Fruit fly (Drosophila melanogaster) whole organism, embryonic: ENCODE measurements around the gene CG5938.

Source experiments
- Aef1 ChIP-seq: fragments of 200-800 bp; sonication (Bioruptor generic); IDR thresholded peaks from 3 replicates; pipeline ENCODE4 v1.3.6; 2022; ENCODE audit warnings: missing biosample characterization, missing genetic modification characterization
- B-H2 ChIP-seq: fragments of 200-800 bp; sonication (Bioruptor generic); optimal IDR thresholded peaks from 2 replicates; lab custom pipeline; 2018; ENCODE audit warnings: missing biosample characterization, mild to moderate bottlenecking, missing genetic modification characterization
- Bteb2 ChIP-seq: fragments of 200-800 bp; sonication (Bioruptor generic); optimal IDR thresholded peaks from 2 replicates; lab custom pipeline; 2016; ENCODE audit warnings: missing biosample characterization, missing genetic modification characterization
- CG10431 ChIP-seq: fragments of 200-800 bp; sonication (Bioruptor generic); optimal IDR thresholded peaks from 3 replicates; lab custom pipeline; 2018; ENCODE audit warnings: missing biosample characterization, mild to moderate bottlenecking, missing genetic modification characterization
- CG10462 ChIP-seq: fragments of 200-800 bp; sonication (Bioruptor generic); optimal IDR thresholded peaks from 2 replicates; lab custom pipeline; 2016; ENCODE audit warnings: missing biosample characterization, missing genetic modification characterization
- CG12769 ChIP-seq: fragments of 200-800 bp; sonication (Bioruptor generic); optimal IDR thresholded peaks from 2 replicates; lab custom pipeline; 2019; ENCODE audit warnings: missing biosample characterization, mild to moderate bottlenecking, missing genetic modification characterization, moderate library complexity
- CG15514 ChIP-seq: fragments of 200-800 bp; sonication (Bioruptor generic); optimal IDR thresholded peaks from 3 replicates; lab custom pipeline; 2017; ENCODE audit warnings: missing biosample characterization, missing genetic modification characterization, mild to moderate bottlenecking, moderate library complexity, missing genetic modification reagents
- CG1647 ChIP-seq: fragments of 200-800 bp; sonication (Bioruptor generic); optimal IDR thresholded peaks from 3 replicates; lab custom pipeline; 2016; ENCODE audit warnings: missing biosample characterization, missing genetic modification characterization
- CG17385 ChIP-seq: fragments of 200-800 bp; sonication (Bioruptor generic); optimal IDR thresholded peaks from 3 replicates; lab custom pipeline; 2018; ENCODE audit warnings: missing biosample characterization, mild to moderate bottlenecking, missing genetic modification characterization
- CG17612 ChIP-seq: fragments of 200-800 bp; sonication (Bioruptor generic); IDR thresholded peaks from 2 replicates; pipeline ENCODE4 v1.3.6; 2022; ENCODE audit warnings: missing biosample characterization, missing genetic modification characterization
- CG32767 ChIP-seq: fragments of 200-800 bp; sonication (Bioruptor generic); IDR thresholded peaks from 2 replicates; pipeline ENCODE4 v1.3.6; 2022; ENCODE audit warnings: missing biosample characterization, missing genetic modification characterization
- CG4360 ChIP-seq: fragments of 200-800 bp; sonication (Bioruptor generic); IDR thresholded peaks from 2 replicates; pipeline ENCODE4 v1.3.6; 2022; ENCODE audit warnings: missing biosample characterization, missing genetic modification characterization
- CG4617 ChIP-seq: fragments of 200-800 bp; sonication (Bioruptor generic); optimal IDR thresholded peaks from 3 replicates; lab custom pipeline; 2016; ENCODE audit warnings: missing biosample characterization, missing genetic modification characterization, borderline replicate concordance
- CG6175 ChIP-seq: fragments of 200-800 bp; sonication (Bioruptor generic); IDR thresholded peaks from 3 replicates; pipeline ENCODE4 v1.3.6; 2022; ENCODE audit warnings: missing biosample characterization, missing genetic modification characterization
- CG9876 ChIP-seq: fragments of 200-800 bp; sonication (Bioruptor generic); optimal IDR thresholded peaks from 2 replicates; lab custom pipeline; 2016; ENCODE audit warnings: missing biosample characterization, missing genetic modification characterization
- Deaf1 ChIP-seq: fragments of 200-800 bp; optimal IDR thresholded peaks from 3 replicates; lab custom pipeline; 2019; ENCODE audit warnings: missing biosample characterization, mild to moderate bottlenecking, missing genetic modification characterization, moderate library complexity
- Dip2 ChIP-seq: fragments of 200-800 bp; sonication (Bioruptor generic); IDR thresholded peaks from 2 replicates; pipeline ENCODE4 v1.3.6; 2022; ENCODE audit warnings: missing biosample characterization, missing genetic modification characterization
- Doc2 ChIP-seq: fragments of 200-800 bp; sonication (Bioruptor generic); IDR thresholded peaks from 2 replicates; pipeline ENCODE4 v1.3.6; 2022; ENCODE audit warnings: missing biosample characterization, missing genetic modification characterization
- E2f2 ChIP-seq: fragments of 200-800 bp; sonication (Bioruptor generic); IDR thresholded peaks from 2 replicates; pipeline ENCODE4 v1.3.6; 2022; ENCODE audit warnings: missing biosample characterization, missing genetic modification characterization
- Gug ChIP-seq: fragments of 200-800 bp; sonication (Bioruptor generic); IDR thresholded peaks from 4 replicates; pipeline ENCODE4 v1.3.6; 2022; ENCODE audit warnings: missing biosample characterization, missing genetic modification characterization
- Hmx ChIP-seq: fragments of 200-800 bp; sonication (Bioruptor generic); optimal IDR thresholded peaks from 2 replicates; lab custom pipeline; 2016; ENCODE audit warnings: missing biosample characterization, missing genetic modification characterization
- Lim3 ChIP-seq: fragments of 200-800 bp; sonication (Bioruptor generic); IDR thresholded peaks from 2 replicates; pipeline ENCODE4 v1.3.6; 2022; ENCODE audit warnings: missing biosample characterization, missing genetic modification characterization
- MBD-R2 ChIP-seq: fragments of 200-800 bp; sonication (Bioruptor generic); IDR thresholded peaks from 2 replicates; pipeline ENCODE4 v1.3.6; 2022; ENCODE audit warnings: missing biosample characterization, missing genetic modification characterization
- Med ChIP-seq: fragments of 200-800 bp; sonication (Bioruptor generic); peaks from one replicate; lab custom pipeline; 2016; ENCODE audit warnings: missing biosample characterization, missing genetic modification characterization, mild to moderate bottlenecking, inconsistent platforms, moderate library complexity
- NC2β ChIP-seq: fragments of 200-800 bp; sonication (Bioruptor generic); optimal IDR thresholded peaks from 2 replicates; lab custom pipeline; 2016; ENCODE audit warnings: missing biosample characterization, missing genetic modification characterization
- PHDP ChIP-seq: fragments of 200-800 bp; sonication (Bioruptor generic); optimal IDR thresholded peaks from 3 replicates; lab custom pipeline; 2018; ENCODE audit warnings: missing biosample characterization, mild to moderate bottlenecking, missing genetic modification characterization, moderate library complexity
- Pdp1 ChIP-seq, 2 experiments: fragments of 200-800 bp; sonication (Bioruptor generic); optimal IDR thresholded peaks; 3 replicates each; lab custom pipeline; 2016; ENCODE audit warnings: missing biosample characterization in 2 of 2, missing genetic modification characterization in 2 of 2, mild to moderate bottlenecking in 1 of 2, moderate library complexity in 1 of 2
- Ssrp ChIP-seq: fragments of 200-800 bp; sonication (Bioruptor generic); optimal IDR thresholded peaks from 2 replicates; lab custom pipeline; 2018; ENCODE audit warnings: missing biosample characterization, mild to moderate bottlenecking, missing genetic modification characterization, moderate library complexity
- Xrp1 ChIP-seq: fragments of 200-800 bp; sonication (Bioruptor generic); IDR thresholded peaks from 2 replicates; pipeline ENCODE4 v1.3.6; 2022; ENCODE audit warnings: missing biosample characterization, missing genetic modification characterization
- aop ChIP-seq: fragments of 200-800 bp; sonication (Bioruptor generic); IDR thresholded peaks from 2 replicates; pipeline ENCODE4 v1.3.6; 2022; ENCODE audit warnings: missing biosample characterization, missing genetic modification characterization
- ash1 ChIP-seq: fragments of 200-800 bp; sonication (Bioruptor generic); optimal IDR thresholded peaks from 2 replicates; lab custom pipeline; 2018; ENCODE audit warnings: missing biosample characterization, mild to moderate bottlenecking, missing genetic modification characterization
- bab2 ChIP-seq: fragments of 200-800 bp; sonication (Bioruptor generic); optimal IDR thresholded peaks from 2 replicates; lab custom pipeline; 2016; ENCODE audit warnings: missing biosample characterization, missing genetic modification characterization
- bcd ChIP-seq: fragments of 200-800 bp; sonication (Bioruptor generic); optimal IDR thresholded peaks from 2 replicates; lab custom pipeline; 2017; ENCODE audit warnings: missing biosample characterization, mild to moderate bottlenecking, missing genetic modification characterization
- cad ChIP-seq: fragments of >200 bp; optimal IDR thresholded peaks from 2 replicates; lab custom pipeline; 2017; ENCODE audit warnings: missing biosample characterization, missing genetic modification characterization
- cg ChIP-seq: fragments of 200-800 bp; sonication (Bioruptor generic); optimal IDR thresholded peaks from 3 replicates; lab custom pipeline; 2019; ENCODE audit warnings: missing biosample characterization, mild to moderate bottlenecking, missing genetic modification characterization, moderate library complexity
- chinmo ChIP-seq: fragments of 200-800 bp; sonication (Bioruptor generic); IDR thresholded peaks from 4 replicates; pipeline ENCODE4 v1.3.6; 2022; ENCODE audit warnings: missing biosample characterization, missing genetic modification characterization; ENCODE audit not compliant: partially characterized antibody
- crol ChIP-seq: fragments of 200-800 bp; sonication (Bioruptor generic); IDR thresholded peaks from 2 replicates; pipeline ENCODE4 v1.3.6; 2022; ENCODE audit warnings: missing biosample characterization, missing genetic modification characterization
- dm ChIP-seq: fragments of 200-800 bp; sonication (Bioruptor generic); optimal IDR thresholded peaks from 3 replicates; lab custom pipeline; 2016; ENCODE audit warnings: missing biosample characterization, missing genetic modification characterization
- gcm ChIP-seq: fragments of 200-800 bp; sonication (Bioruptor generic); optimal IDR thresholded peaks from 2 replicates; lab custom pipeline; 2019; ENCODE audit warnings: missing biosample characterization, mild to moderate bottlenecking, missing genetic modification characterization, moderate library complexity
- h ChIP-seq: fragments of >200 bp; optimal IDR thresholded peaks from 2 replicates; lab custom pipeline; 2017
- klu ChIP-seq: fragments of 200-800 bp; sonication (Bioruptor generic); IDR thresholded peaks from 2 replicates; pipeline ENCODE4 v1.3.6; 2022; ENCODE audit warnings: missing biosample characterization, missing genetic modification characterization
- lab ChIP-seq: fragments of 200-800 bp; sonication (Bioruptor generic); optimal IDR thresholded peaks from 3 replicates; lab custom pipeline; 2017; ENCODE audit warnings: missing biosample characterization, missing genetic modification characterization, mild to moderate bottlenecking, moderate library complexity, missing genetic modification reagents
- mam ChIP-seq: fragments of 200-800 bp; sonication (Bioruptor generic); optimal IDR thresholded peaks from 3 replicates; lab custom pipeline; 2016; ENCODE audit warnings: missing biosample characterization, missing genetic modification characterization
- mld ChIP-seq: fragments of 200-800 bp; sonication (Bioruptor generic); IDR thresholded peaks from 3 replicates; pipeline ENCODE4 v1.3.6; 2022; ENCODE audit warnings: missing biosample characterization, missing genetic modification characterization; ENCODE audit not compliant: partially characterized antibody
- nom ChIP-seq: fragments of 200-800 bp; sonication (Bioruptor generic); optimal IDR thresholded peaks from 2 replicates; lab custom pipeline; 2017; ENCODE audit warnings: missing biosample characterization, missing genetic modification characterization, mild to moderate bottlenecking, moderate library complexity, missing genetic modification reagents
- pnt ChIP-seq: fragments of 200-800 bp; sonication (Bioruptor generic); optimal IDR thresholded peaks from 3 replicates; lab custom pipeline; 2016; ENCODE audit warnings: missing biosample characterization, missing genetic modification characterization
- pros ChIP-seq: fragments of 200-800 bp; sonication (Bioruptor generic); optimal IDR thresholded peaks from 3 replicates; lab custom pipeline; 2019; ENCODE audit warnings: missing biosample characterization, mild to moderate bottlenecking, missing genetic modification characterization, moderate library complexity
- ssp ChIP-seq: fragments of 200-800 bp; sonication (Bioruptor generic); IDR thresholded peaks from 2 replicates; pipeline ENCODE4 v1.3.6; 2022; ENCODE audit warnings: missing biosample characterization, missing genetic modification characterization
- sug ChIP-seq: fragments of 200-800 bp; optimal IDR thresholded peaks from 2 replicates; lab custom pipeline; 2019; ENCODE audit warnings: missing biosample characterization, mild to moderate bottlenecking, missing genetic modification characterization, moderate library complexity
- usp ChIP-seq: fragments of >200 bp; optimal IDR thresholded peaks from 2 replicates; lab custom pipeline; 2017; ENCODE audit warnings: missing biosample characterization, missing genetic modification characterization

Gene CG5938

DNA sequence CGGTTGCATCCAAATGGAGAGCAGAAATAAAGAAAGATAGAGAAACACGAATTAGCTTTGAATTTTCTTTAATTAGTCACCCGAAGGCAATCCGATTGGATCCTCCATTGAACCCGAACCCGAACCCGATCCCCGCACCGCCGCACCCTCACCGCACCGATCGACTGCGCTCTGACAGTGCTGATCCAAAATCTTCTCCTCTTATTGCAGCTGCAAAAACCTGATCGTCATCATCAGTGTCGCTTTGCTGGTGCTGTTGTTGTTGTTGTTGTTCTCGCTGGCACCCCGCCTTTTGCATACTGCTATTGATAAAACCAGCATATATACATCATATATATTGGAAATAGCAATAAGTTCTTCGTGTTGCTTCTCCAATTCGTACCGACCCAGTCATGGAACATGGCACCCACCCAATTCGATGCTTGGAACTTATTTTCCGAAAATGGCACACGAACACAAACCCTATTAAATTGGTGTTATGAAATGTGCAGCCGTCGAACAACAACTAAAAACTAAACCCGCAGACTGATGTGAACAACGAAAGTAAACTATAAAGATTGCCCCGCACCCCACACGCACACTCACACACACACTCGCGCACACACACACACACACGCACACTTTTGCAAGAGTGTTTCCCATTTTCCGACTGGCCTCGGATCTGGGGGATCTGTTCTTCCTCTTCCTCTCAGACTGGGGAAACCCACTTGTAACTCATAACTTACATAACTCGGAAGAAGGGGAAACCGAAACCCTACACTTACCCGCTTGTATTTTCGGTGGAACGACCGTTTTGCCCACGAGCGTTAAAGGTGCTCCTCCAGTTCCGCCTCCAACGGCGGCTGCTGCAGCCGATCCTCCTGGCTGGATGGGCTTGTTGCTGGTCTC lies 4.0 kb upstream of the CG5938 start:
- TF ChIP-seq crol (GFP tag; lab: Robert Waterston, UW) (peak; percentile 56), nom (GFP tag; lab: Kevin White, UChicago) (peak; percentile 50), CG17612 (GFP tag; lab: Robert Waterston, UW) (no peak), CG9876 (GFP tag; lab: Kevin White, UChicago) (no peak), Pdp1 (GFP tag; optimal IDR thresholded peaks at IDR 0.05; lab: Kevin White, UChicago) (peak in 1 of 2 experiments; percentile 68), CG4360 (peak; percentile 65), cg (GFP tag; lab: Kevin White, UChicago) (peak; percentile 80), chinmo (GFP tag; lab: Robert Waterston, UW) (0 out of 4 replicates have a peak, but pooled peaks have one; percentile 29), h (lab: Kevin White, UChicago) (no peak), B-H2 (GFP tag; lab: Kevin White, UChicago) (no peak), CG10462 (no peak), klu (GFP tag; lab: Robert Waterston, UW) (no peak), usp (GFP tag; lab: Kevin White, UChicago) (no peak), CG17385 (peak; percentile 25), CG6175 (GFP tag; lab: Robert Waterston, UW) (no peak), Doc2 (GFP tag; lab: Robert Waterston, UW) (no peak), sug (tag; lab: Kevin White, UChicago) (peak; percentile 17), CG12769 (tag; lab: Kevin White, UChicago) (peak; percentile 15), ssp (GFP tag; lab: Robert Waterston, UW) (no peak), mld (no peak), Xrp1 (GFP tag; lab: Robert Waterston, UW) (no peak), mam (GFP tag; lab: Kevin White, UChicago) (no peak), Deaf1 (tag; lab: Kevin White, UChicago) (peak; percentile 62), pnt (GFP tag; lab: Kevin White, UChicago) (no peak), Dip2 (GFP tag; lab: Robert Waterston, UW) (no peak), Med (GFP tag; lab: Kevin White, UChicago) (peak; percentile 31), bcd (GFP tag; lab: Kevin White, UChicago) (no peak), NC2β (GFP tag; lab: Kevin White, UChicago) (no peak), Hmx (GFP tag; lab: Kevin White, UChicago) (no peak), lab (no peak), MBD-R2 (GFP tag; lab: Robert Waterston, UW) (peak; percentile 5; the same call in 1 of the 2 replicates), CG15514 (GFP tag; lab: Kevin White, UChicago) (no peak), gcm (GFP tag; lab: Kevin White, UChicago) (peak; percentile 18), aop (GFP tag; lab: Robert Waterston, UW) (no peak), PHDP (tag; lab: Kevin White, UChicago) (no peak), Aef1 (GFP tag; lab: Robert Waterston, UW) (no peak)

DNA sequence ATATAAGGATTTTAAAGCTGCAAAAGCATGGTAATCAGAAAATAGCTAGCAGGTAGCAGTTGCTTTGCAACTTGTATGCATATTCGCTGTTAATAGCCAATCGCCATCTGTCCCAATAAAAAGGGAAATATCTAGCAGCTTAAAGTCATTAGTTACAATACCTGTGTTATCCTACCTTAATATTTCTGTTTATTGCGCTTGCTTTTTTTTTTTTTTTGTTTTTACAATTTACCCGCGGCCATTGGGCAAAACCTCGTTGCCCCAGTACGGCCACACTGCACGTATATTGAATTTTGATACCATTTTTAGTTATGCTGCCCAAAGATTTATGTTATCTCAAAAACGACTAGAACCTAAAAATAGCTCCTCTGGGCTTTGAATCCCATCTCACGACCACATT lies 2.4 kb upstream of the CG5938 start:
- TF ChIP-seq MBD-R2 (GFP tag; lab: Robert Waterston, UW): peak; percentile 52
- TF ChIP-seq dm (GFP tag; lab: Kevin White, UChicago): no peak
- TF ChIP-seq bab2 (GFP tag; lab: Kevin White, UChicago): no peak
- TF ChIP-seq Bteb2 (GFP tag; lab: Kevin White, UChicago): no peak
- no peak for TF ChIP-seq CG32767 (GFP tag; lab: Robert Waterston, UW)
- no peak for TF ChIP-seq cad (GFP tag; lab: Kevin White, UChicago)
- TF ChIP-seq CG10431 (GFP tag; lab: Kevin White, UChicago): no peak
- no peak for TF ChIP-seq Gug (GFP tag; lab: Robert Waterston, UW)
- no peak for TF ChIP-seq pros
- peak; percentile 41; the same call in 1 of the 2 replicates for TF ChIP-seq E2f2 (GFP tag; lab: Robert Waterston, UW)
- TF ChIP-seq CG4617 (GFP tag; lab: Kevin White, UChicago): peak; percentile 37
- no peak for TF ChIP-seq Ssrp (tag; lab: Kevin White, UChicago)
- no peak for TF ChIP-seq CG1647 (GFP tag; lab: Kevin White, UChicago)
- TF ChIP-seq Aef1 (GFP tag; lab: Robert Waterston, UW): no peak
- TF ChIP-seq Lim3 (GFP tag; lab: Robert Waterston, UW): no peak
- TF ChIP-seq ash1: no peak
